Fruit fly (Drosophila melanogaster) whole organism, embryonic: Measurements from ENCODE around the gene Wdr62.
A peak's percentile ranks its signal among the peaks of the same experiment; 100 is the strongest.

Source experiments
- Asciz ChIP-seq: fragments of 200-800 bp; sonication (Bioruptor generic); optimal IDR thresholded peaks from 2 replicates; lab custom pipeline; 2017; ENCODE audit warnings: missing biosample characterization, mild to moderate bottlenecking, missing genetic modification characterization, missing genetic modification reagents
- Atf-2 ChIP-seq: fragments of 200-800 bp; sonication (Bioruptor generic); optimal IDR thresholded peaks from 2 replicates; lab custom pipeline; 2016; ENCODE audit warnings: missing biosample characterization, missing genetic modification characterization
- B-H1 ChIP-seq: fragments of 200-800 bp; sonication (Bioruptor generic); IDR thresholded peaks from 3 replicates; pipeline ENCODE4 v1.3.6; 2022; ENCODE audit warnings: missing biosample characterization, missing genetic modification characterization
- CG10267 ChIP-seq: fragments of 200-800 bp; sonication (Bioruptor generic); optimal IDR thresholded peaks from 2 replicates; lab custom pipeline; 2018; ENCODE audit warnings: missing biosample characterization, mild to moderate bottlenecking, missing genetic modification characterization, moderate library complexity
- CG10979 ChIP-seq: fragments of 200-800 bp; sonication (Bioruptor generic); optimal IDR thresholded peaks from 2 replicates; lab custom pipeline; 2018; ENCODE audit warnings: missing biosample characterization, mild to moderate bottlenecking, missing genetic modification characterization, moderate library complexity
- CG12744 ChIP-seq: fragments of 200-800 bp; sonication (Bioruptor generic); optimal IDR thresholded peaks from 2 replicates; lab custom pipeline; 2016; ENCODE audit warnings: missing biosample characterization, missing genetic modification characterization
- CG14710 ChIP-seq: fragments of 200-800 bp; sonication (Bioruptor generic); optimal IDR thresholded peaks from 3 replicates; lab custom pipeline; 2019; ENCODE audit warnings: missing biosample characterization, mild to moderate bottlenecking, missing genetic modification characterization, moderate library complexity
- CG15514 ChIP-seq: fragments of 200-800 bp; sonication (Bioruptor generic); optimal IDR thresholded peaks from 3 replicates; lab custom pipeline; 2017; ENCODE audit warnings: missing biosample characterization, missing genetic modification characterization, mild to moderate bottlenecking, moderate library complexity, missing genetic modification reagents
- CG1832 ChIP-seq: fragments of 200-800 bp; sonication (Bioruptor generic); optimal IDR thresholded peaks from 2 replicates; lab custom pipeline; 2017; ENCODE audit warnings: missing biosample characterization, mild to moderate bottlenecking, missing genetic modification characterization, inconsistent platforms
- CG18599 ChIP-seq: fragments of 200-800 bp; sonication (Bioruptor generic); optimal IDR thresholded peaks from 3 replicates; lab custom pipeline; 2017; ENCODE audit warnings: missing biosample characterization, missing genetic modification characterization, mild to moderate bottlenecking, moderate library complexity, missing genetic modification reagents
- CG32772 ChIP-seq: fragments of 200-800 bp; sonication (Bioruptor generic); IDR thresholded peaks from 2 replicates; pipeline ENCODE4 v1.3.6; 2022; ENCODE audit warnings: missing biosample characterization, missing genetic modification characterization
- CG3281 ChIP-seq: fragments of 200-800 bp; sonication (Bioruptor generic); optimal IDR thresholded peaks from 3 replicates; lab custom pipeline; 2017; ENCODE audit warnings: missing biosample characterization, mild to moderate bottlenecking, missing genetic modification characterization
- CG34422 ChIP-seq: fragments of 200-800 bp; sonication (Bioruptor generic); IDR thresholded peaks from 3 replicates; pipeline ENCODE4 v1.3.6; 2022; ENCODE audit warnings: missing biosample characterization, missing genetic modification characterization
- CG4360 ChIP-seq: fragments of 200-800 bp; sonication (Bioruptor generic); IDR thresholded peaks from 2 replicates; pipeline ENCODE4 v1.3.6; 2022; ENCODE audit warnings: missing biosample characterization, missing genetic modification characterization
- CG4424 ChIP-seq: fragments of 200-800 bp; sonication (Bioruptor generic); optimal IDR thresholded peaks from 3 replicates; lab custom pipeline; 2016; ENCODE audit warnings: missing biosample characterization, missing genetic modification characterization
- CG5245 ChIP-seq: fragments of 200-800 bp; sonication (Bioruptor generic); optimal IDR thresholded peaks from 3 replicates; lab custom pipeline; 2016; ENCODE audit warnings: missing biosample characterization, missing genetic modification characterization
- CG5953 ChIP-seq: fragments of 200-800 bp; sonication (Bioruptor generic); IDR thresholded peaks from 2 replicates; pipeline ENCODE4 v1.3.6; 2022; ENCODE audit warnings: missing biosample characterization, missing genetic modification characterization
- CG8388 ChIP-seq: fragments of 200-800 bp; sonication (Bioruptor generic); optimal IDR thresholded peaks from 2 replicates; lab custom pipeline; 2019; ENCODE audit warnings: missing biosample characterization, mild to moderate bottlenecking, missing genetic modification characterization, moderate library complexity
- CG8478 ChIP-seq: fragments of >200 bp; optimal IDR thresholded peaks from 2 replicates; lab custom pipeline; 2018
- CG8765 ChIP-seq: fragments of 200-800 bp; sonication (Bioruptor generic); IDR thresholded peaks from 2 replicates; pipeline ENCODE4 v1.3.6; 2022; ENCODE audit warnings: missing biosample characterization, missing genetic modification characterization
- CG9727 ChIP-seq: fragments of 200-800 bp; sonication (Bioruptor generic); optimal IDR thresholded peaks from 3 replicates; lab custom pipeline; 2017; ENCODE audit warnings: missing biosample characterization, mild to moderate bottlenecking, missing genetic modification characterization
- D ChIP-seq, 2 experiments: fragments of 200-800 bp in 1 of 2; fragments of >200 bp in 1 of 2; sonication (Bioruptor generic) in 1 of 2; optimal IDR thresholded peaks; 2 replicates in 1 of 2; 3 replicates in 1 of 2; lab custom pipeline; 2017; ENCODE audit warnings: mild to moderate bottlenecking in 1 of 2, missing biosample characterization in 1 of 2, missing genetic modification characterization in 1 of 2, missing genetic modification reagents in 1 of 2
- Dek ChIP-seq: fragments of 200-800 bp; sonication (Bioruptor generic); optimal IDR thresholded peaks from 3 replicates; lab custom pipeline; 2019; ENCODE audit warnings: missing biosample characterization, mild to moderate bottlenecking, missing genetic modification characterization, moderate library complexity
- Eip74EF ChIP-seq, 2 experiments: fragments of 200-800 bp in 1 of 2; fragments of >200 bp in 1 of 2; sonication (Bioruptor generic) in 1 of 2; optimal IDR thresholded peaks; 2 replicates each; lab custom pipeline; 2017 to 2019; ENCODE audit warnings: missing biosample characterization in 2 of 2, missing genetic modification characterization in 2 of 2, mild to moderate bottlenecking in 1 of 2, moderate library complexity in 1 of 2
- HHEX ChIP-seq: fragments of 200-800 bp; sonication (Bioruptor generic); optimal IDR thresholded peaks from 3 replicates; lab custom pipeline; 2017; ENCODE audit warnings: missing biosample characterization, mild to moderate bottlenecking, missing genetic modification characterization, missing genetic modification reagents
- Hmr ChIP-seq: fragments of 200-800 bp; sonication (Bioruptor generic); optimal IDR thresholded peaks from 3 replicates; lab custom pipeline; 2017; ENCODE audit warnings: mild to moderate bottlenecking, missing biosample characterization, missing genetic modification reagents, missing genetic modification characterization
- Kr ChIP-seq: fragments of 200-800 bp; sonication (Bioruptor generic); optimal IDR thresholded peaks from 2 replicates; lab custom pipeline; 2017; ENCODE audit warnings: missing biosample characterization, mild to moderate bottlenecking, missing genetic modification characterization
- Meics ChIP-seq: fragments of 200-800 bp; sonication (Bioruptor generic); optimal IDR thresholded peaks from 2 replicates; lab custom pipeline; 2017; ENCODE audit warnings: missing biosample characterization, mild to moderate bottlenecking, missing genetic modification characterization
- Oli ChIP-seq: fragments of 200-800 bp; sonication (Bioruptor generic); optimal IDR thresholded peaks from 2 replicates; lab custom pipeline; 2018; ENCODE audit warnings: missing biosample characterization, mild to moderate bottlenecking, missing genetic modification characterization, moderate library complexity
- Rfx ChIP-seq: fragments of 200-800 bp; sonication (Bioruptor generic); IDR thresholded peaks from 2 replicates; pipeline ENCODE4 v1.3.6; 2022; ENCODE audit warnings: missing biosample characterization, missing genetic modification characterization
- Stat92E ChIP-seq, 3 experiments: fragments of >200 bp in 2 of 3; fragments of 200-800 bp in 1 of 3; sonication (Bioruptor generic) in 1 of 3; optimal IDR thresholded peaks; 2 replicates each; lab custom pipeline; 2017 to 2019; ENCODE audit warnings: missing biosample characterization in 3 of 3, missing genetic modification characterization in 3 of 3, mild to moderate bottlenecking in 1 of 3, moderate library complexity in 1 of 3
- Vsx1 ChIP-seq: fragments of 200-800 bp; sonication (Bioruptor generic); optimal IDR thresholded peaks from 2 replicates; lab custom pipeline; 2017; ENCODE audit warnings: missing biosample characterization, mild to moderate bottlenecking, missing genetic modification characterization, missing genetic modification reagents
- Xrp1 ChIP-seq: fragments of 200-800 bp; sonication (Bioruptor generic); IDR thresholded peaks from 2 replicates; pipeline ENCODE4 v1.3.6; 2022; ENCODE audit warnings: missing biosample characterization, missing genetic modification characterization
- cg ChIP-seq: fragments of 200-800 bp; sonication (Bioruptor generic); optimal IDR thresholded peaks from 3 replicates; lab custom pipeline; 2019; ENCODE audit warnings: missing biosample characterization, mild to moderate bottlenecking, missing genetic modification characterization, moderate library complexity
- chif ChIP-seq, 2 experiments: fragments of 200-800 bp; sonication (Bioruptor generic); optimal IDR thresholded peaks; 3 replicates each; lab custom pipeline; 2016; ENCODE audit warnings: missing biosample characterization in 2 of 2, missing genetic modification characterization in 2 of 2
- ci ChIP-seq: fragments of 200-800 bp; sonication (Bioruptor generic); IDR thresholded peaks from 3 replicates; pipeline ENCODE4 v1.3.6; 2022; ENCODE audit warnings: missing biosample characterization, missing genetic modification characterization
- crol ChIP-seq: fragments of 200-800 bp; sonication (Bioruptor generic); IDR thresholded peaks from 2 replicates; pipeline ENCODE4 v1.3.6; 2022; ENCODE audit warnings: missing biosample characterization, missing genetic modification characterization
- dmrt11E ChIP-seq: fragments of 200-800 bp; sonication (Bioruptor generic); optimal IDR thresholded peaks from 3 replicates; lab custom pipeline; 2018; ENCODE audit warnings: missing biosample characterization, mild to moderate bottlenecking, missing genetic modification characterization, moderate library complexity
- dmrt99B ChIP-seq: fragments of 200-800 bp; sonication (Bioruptor generic); optimal IDR thresholded peaks from 2 replicates; lab custom pipeline; 2018; ENCODE audit warnings: missing biosample characterization, mild to moderate bottlenecking, missing genetic modification characterization, moderate library complexity
- hth ChIP-seq: fragments of >200 bp; optimal IDR thresholded peaks from 2 replicates; lab custom pipeline; 2017; ENCODE audit warnings: inconsistent platforms
- peb ChIP-seq: fragments of 200-800 bp; sonication (Bioruptor generic); IDR thresholded peaks from 2 replicates; pipeline ENCODE4 v1.3.6; 2022; ENCODE audit warnings: missing biosample characterization, missing genetic modification characterization
- phol ChIP-seq: fragments of 200-800 bp; sonication (Bioruptor generic); optimal IDR thresholded peaks from 3 replicates; lab custom pipeline; 2018; ENCODE audit warnings: missing biosample characterization, mild to moderate bottlenecking, missing genetic modification characterization, moderate library complexity
- prd ChIP-seq, 3 experiments: fragments of >200 bp in 2 of 3; fragments of 200-800 bp in 1 of 3; sonication (Bioruptor generic) in 1 of 3; optimal IDR thresholded peaks in 2 of 3; IDR thresholded peaks in 1 of 3; 2 replicates in 2 of 3; 3 replicates in 1 of 3; pipeline versions ENCODE4 v1.3.6 to Lab custom; 2017 to 2022; ENCODE audit warnings: missing biosample characterization in 1 of 3, missing genetic modification characterization in 1 of 3
- ro ChIP-seq: fragments of 200-800 bp; sonication (Bioruptor generic); IDR thresholded peaks from 2 replicates; pipeline ENCODE4 v1.3.6; 2022; ENCODE audit warnings: missing biosample characterization, missing genetic modification characterization
- row ChIP-seq: fragments of 200-800 bp; sonication (Bioruptor generic); IDR thresholded peaks from 3 replicates; pipeline ENCODE4 v1.3.6; 2022; ENCODE audit warnings: missing biosample characterization, missing genetic modification characterization
- slbo ChIP-seq: fragments of 200-800 bp; sonication (Bioruptor generic); IDR thresholded peaks from 2 replicates; pipeline ENCODE4 v1.3.6; 2022; ENCODE audit warnings: missing biosample characterization, missing genetic modification characterization
- tgo ChIP-seq: fragments of 200-800 bp; sonication (Bioruptor generic); IDR thresholded peaks from 3 replicates; pipeline ENCODE4 v1.3.6; 2022; ENCODE audit warnings: missing biosample characterization, missing genetic modification characterization
- vvl ChIP-seq: fragments of 200-800 bp; sonication (Bioruptor generic); IDR thresholded peaks from 2 replicates; pipeline ENCODE4 v1.3.6; 2022; ENCODE audit warnings: missing biosample characterization, missing genetic modification characterization
- zen ChIP-seq: fragments of 200-800 bp; sonication (Bioruptor generic); optimal IDR thresholded peaks from 3 replicates; lab custom pipeline; 2018; ENCODE audit warnings: missing biosample characterization, mild to moderate bottlenecking, missing genetic modification characterization, moderate library complexity

Wdr62 gene

dm6 chr2L:1954541-1954940 lies 70.1 kb downstream of the Wdr62 start (continued):
- TF ChIP-seq B-H1 (GFP tag; lab: Robert Waterston, UW) (no peak), cg (peak; percentile 34), Hmr (GFP tag; lab: Kevin White, UChicago) (no peak), Dek (tag; lab: Kevin White, UChicago) (no peak), chif (GFP tag; optimal IDR thresholded peaks at IDR 0.05; lab: Kevin White, UChicago) (peak in 1 of 2 experiments; percentile 5), Asciz (no peak), CG10979 (tag; lab: Kevin White, UChicago) (no peak), CG1832 (GFP tag; lab: Kevin White, UChicago) (peak; percentile 96), CG8765 (GFP tag; lab: Robert Waterston, UW) (no peak), CG8478 (peak; percentile 80), CG9727 (no peak), Atf-2 (no peak), D (optimal IDR thresholded peaks at IDR 0.05; lab: Kevin White, UChicago) (peak; percentile 88), D (GFP tag; optimal IDR thresholded peaks at IDR 0.05; lab: Kevin White, UChicago) (no peak), phol (tag; lab: Kevin White, UChicago) (no peak), CG4360 (GFP tag; lab: Robert Waterston, UW) (peak; percentile 50; the same call in 1 of the 2 replicates), Eip74EF (GFP tag; optimal IDR thresholded peaks at IDR 0.05; lab: Kevin White, UChicago) (no peak), zen (peak; percentile 31)

dm6 chr2L:1959420-1959819 lies 75.0 kb downstream of the Wdr62 start:
- TF ChIP-seq CG5245 (GFP tag; lab: Kevin White, UChicago) = no peak
- TF ChIP-seq Rfx = 0 out of 2 replicates have a peak, but pooled peaks have one; percentile 9
- no peak for TF ChIP-seq Vsx1 (GFP tag; lab: Kevin White, UChicago)
- no peak for TF ChIP-seq CG12744 (GFP tag; lab: Kevin White, UChicago)
- TF ChIP-seq Oli (tag; lab: Kevin White, UChicago) = peak; percentile 11
- peak; percentile 54 for TF ChIP-seq vvl (GFP tag; lab: Robert Waterston, UW)
- no peak for TF ChIP-seq CG8388 (GFP tag; lab: Kevin White, UChicago)
- no peak for TF ChIP-seq CG3281 (GFP tag; lab: Kevin White, UChicago)
- TF ChIP-seq row (GFP tag; lab: Robert Waterston, UW) = peak; percentile 63
- peak; percentile 8 for TF ChIP-seq CG18599
- TF ChIP-seq crol (GFP tag; lab: Robert Waterston, UW) = no peak
- no peak for TF ChIP-seq Meics (GFP tag; lab: Kevin White, UChicago)
- no peak for TF ChIP-seq ro (GFP tag; lab: Robert Waterston, UW)
- no peak for TF ChIP-seq HHEX (GFP tag; lab: Kevin White, UChicago)
- no peak for TF ChIP-seq hth
- no peak for TF ChIP-seq CG34422
- peak; percentile 55; the same call in 1 of the 3 replicates for TF ChIP-seq ci (GFP tag; lab: Robert Waterston, UW)
- TF ChIP-seq Hmr (GFP tag; lab: Kevin White, UChicago) = peak; percentile 22
- TF ChIP-seq dmrt11E (tag; lab: Kevin White, UChicago) = no peak
- TF ChIP-seq peb (GFP tag; lab: Robert Waterston, UW) = no peak
- TF ChIP-seq CG14710 (tag; lab: Kevin White, UChicago) = no peak
- peak; percentile 27; the same call in 1 of the 2 replicates for TF ChIP-seq slbo (GFP tag; lab: Robert Waterston, UW)
- TF ChIP-seq CG4424 (GFP tag; lab: Kevin White, UChicago) = no peak
- no peak for TF ChIP-seq Kr (GFP tag; lab: Kevin White, UChicago)
- TF ChIP-seq dmrt99B (tag; lab: Kevin White, UChicago) = peak; percentile 27
- peak; percentile 52; the same call in 1 of the 3 replicates for TF ChIP-seq tgo (GFP tag; lab: Robert Waterston, UW)
- TF ChIP-seq Stat92E (GFP tag; optimal IDR thresholded peaks at IDR 0.05; lab: Kevin White, UChicago) = no peak
- TF ChIP-seq CG32772 = no peak
- TF ChIP-seq CG15514 = no peak
- no peak for TF ChIP-seq prd (optimal IDR thresholded peaks at IDR 0.05; lab: Kevin White, UChicago)
- TF ChIP-seq prd (GFP tag; IDR thresholded peaks at IDR 0.05; lab: Robert Waterston, UW) = peak; percentile 31; the same call in 1 of the 3 replicates
- TF ChIP-seq CG5953 = no peak
- TF ChIP-seq CG10267 (tag; lab: Kevin White, UChicago) = no peak
- TF ChIP-seq CG10979 (tag; lab: Kevin White, UChicago) = peak; percentile 19
- peak; percentile 36; the same call in 1 of the 2 replicates for TF ChIP-seq Xrp1 (GFP tag; lab: Robert Waterston, UW)
